Worm (Caenorhabditis elegans) whole organism, midembryonic: ENCODE measurements around the gene F55B12.10.
A peak's percentile ranks its signal among the peaks of the same experiment; 100 is the strongest.

ENCODE experiments used
- T22C8.4 ChIP-seq: fragments of 200-800 bp; sonication (Bioruptor generic); IDR thresholded peaks from 2 replicates; pipeline ENCODE4 v1.3.6; 2022; ENCODE audit warnings: missing genetic modification characterization, missing compliant biosample characterization
- cog-1 ChIP-seq: sonication (generic microtip); optimal IDR thresholded peaks from 2 replicates; lab custom pipeline; 2016; ENCODE audit warnings: missing genetic modification characterization, missing compliant biosample characterization
- flt-1 ChIP-seq: fragments of 200-800 bp; sonication (Bioruptor generic); IDR thresholded peaks from 2 replicates; pipeline ENCODE4 v1.3.6; 2022; ENCODE audit warnings: missing genetic modification characterization, missing compliant biosample characterization
- klf-2 ChIP-seq: fragments of 200-800 bp; sonication (Bioruptor generic); conservative IDR thresholded peaks from 2 replicates; pipeline ENCODE4 v1.3.6; 2022; ENCODE audit warnings: missing genetic modification reagents, missing genetic modification characterization, missing compliant biosample characterization
- med-1 ChIP-seq: sonication (generic microtip); optimal IDR thresholded peaks from 2 replicates; lab custom pipeline; 2017; ENCODE audit warnings: missing genetic modification characterization, mild to moderate bottlenecking, missing compliant biosample characterization, antibody characterized with exemption, missing genetic modification reagents; ENCODE audit not compliant: insufficient read depth
- ref-1 ChIP-seq: fragments of 200-800 bp; sonication (Bioruptor generic); conservative IDR thresholded peaks from 2 replicates; pipeline ENCODE4 v1.3.6; 2022; ENCODE audit warnings: missing genetic modification reagents, missing genetic modification characterization, missing compliant biosample characterization
- tab-1 ChIP-seq: fragments of 200-800 bp; sonication (Bioruptor generic); IDR thresholded peaks from 2 replicates; pipeline ENCODE4 v1.3.6; 2022; ENCODE audit warnings: missing genetic modification characterization, missing compliant biosample characterization
- ztf-23 ChIP-seq: fragments of 200-800 bp; sonication (Bioruptor generic); IDR thresholded peaks from 2 replicates; pipeline ENCODE4 v1.3.6; 2022; ENCODE audit warnings: missing genetic modification reagents, missing genetic modification characterization, missing compliant biosample characterization
- ztf-29 ChIP-seq: fragments of 200-800 bp; sonication (Bioruptor generic); IDR thresholded peaks from 2 replicates; pipeline ENCODE4 v1.3.6; 2022; ENCODE audit warnings: missing genetic modification reagents, missing genetic modification characterization, missing compliant biosample characterization

F55B12.10 gene

DNA sequence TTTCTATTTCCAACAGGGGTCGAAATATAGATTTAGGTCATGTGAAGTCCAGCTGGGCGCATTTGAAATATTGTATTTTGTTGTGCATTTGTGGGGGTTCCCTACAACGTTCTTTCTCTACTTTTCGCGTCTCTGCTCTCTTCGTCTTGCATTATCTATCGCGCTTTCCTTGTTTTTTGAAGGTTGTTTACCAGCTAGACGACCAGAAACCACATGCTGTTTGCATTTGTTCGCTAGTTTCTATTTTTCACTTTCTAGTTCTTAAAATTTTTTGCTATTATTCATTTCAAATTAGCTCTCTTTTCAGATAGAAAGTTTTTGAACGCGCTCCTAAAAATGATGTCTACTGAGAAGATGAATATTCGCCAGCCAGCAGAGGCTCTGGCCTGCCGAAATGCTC is at the start of gene F55B12.10:
TSS of gene F55B12.10 (plus strand) at position 301 of the 400 bp plus-strand sequence.
- TF ChIP-seq ztf-29 (no peak), T22C8.4 (no peak), klf-2 (GFP tag; lab: Robert Waterston, UW) (no peak), flt-1 (GFP tag; lab: Robert Waterston, UW) (no peak), tab-1 (no peak), ref-1 (no peak)

DNA sequence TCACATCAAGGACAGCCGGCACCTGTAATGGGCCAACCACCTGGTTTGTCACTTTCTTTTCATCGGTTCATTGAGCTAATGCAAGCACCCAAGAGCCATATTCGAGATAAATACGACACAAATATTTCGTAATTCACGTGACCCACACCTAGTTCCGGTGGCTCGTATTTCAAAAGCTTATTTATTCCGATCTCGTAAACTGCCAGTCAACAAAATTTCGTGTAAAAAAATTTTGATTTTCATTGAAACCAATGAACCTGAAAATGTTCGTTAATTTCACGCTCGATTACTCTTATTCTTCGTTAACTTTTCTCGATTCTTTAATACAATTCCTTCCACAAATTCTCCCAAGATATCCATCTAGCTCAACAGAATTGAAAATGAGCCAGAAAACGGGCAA is 49.4 kb upstream of the F55B12.10 start:
- TF ChIP-seq med-1 (GFP tag; lab: Kevin White, UChicago) (no peak), cog-1 (tag; lab: Kevin White, UChicago) (no peak), tab-1 (no peak), T22C8.4 (no peak), ztf-29 (no peak), flt-1 (GFP tag; lab: Robert Waterston, UW) (no peak), ref-1 (no peak), klf-2 (GFP tag; lab: Robert Waterston, UW) (no peak), ztf-23 (no peak)

DNA sequence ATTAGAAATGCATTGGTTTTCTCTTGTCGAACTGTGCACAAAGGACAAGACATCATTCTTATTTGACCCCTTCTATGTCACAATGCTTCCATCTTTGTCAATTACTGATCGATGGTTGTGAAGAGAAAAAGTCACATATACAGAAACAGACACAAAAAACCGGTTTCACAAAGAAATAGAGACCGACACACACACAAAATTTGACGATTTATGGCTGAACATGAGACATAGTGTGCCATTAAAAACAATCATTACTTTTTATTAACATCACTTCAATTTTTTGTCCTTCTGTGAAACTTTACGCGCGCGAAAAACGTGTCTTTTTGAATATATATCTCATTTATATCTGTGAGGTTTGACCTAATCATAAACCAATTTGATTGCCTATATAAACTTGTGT is 49.0 kb upstream of the F55B12.10 start:
- TF ChIP-seq med-1 (GFP tag; lab: Kevin White, UChicago) (no peak), tab-1 (no peak), ztf-23 (no peak), T22C8.4 (no peak), klf-2 (GFP tag; lab: Robert Waterston, UW) (no peak), cog-1 (tag; lab: Kevin White, UChicago) (no peak), ref-1 (no peak), flt-1 (GFP tag; lab: Robert Waterston, UW) (no peak), ztf-29 (no peak)

DNA sequence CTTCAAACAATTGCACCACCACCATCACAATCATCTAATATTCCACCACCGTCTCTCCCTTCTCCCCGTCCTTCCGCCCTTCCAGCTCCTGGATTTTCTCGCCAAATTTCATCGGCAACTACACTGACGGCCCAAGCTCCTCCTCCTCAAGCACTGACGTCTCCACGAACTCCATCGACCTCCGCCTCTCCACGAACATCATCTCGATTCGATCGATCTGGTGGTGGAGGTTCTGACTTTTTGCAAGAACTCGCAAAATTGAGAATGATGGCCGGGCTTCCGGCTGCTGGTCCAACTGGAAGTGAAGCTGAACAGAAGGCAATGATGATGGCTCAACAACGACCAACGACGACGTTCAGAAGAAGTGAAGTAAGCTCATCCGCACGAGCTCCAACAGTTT is 45.5 kb upstream of the F55B12.10 start:
- TF ChIP-seq T22C8.4 (no peak), med-1 (GFP tag; lab: Kevin White, UChicago) (no peak), tab-1 (no peak), cog-1 (tag; lab: Kevin White, UChicago) (no peak), klf-2 (GFP tag; lab: Robert Waterston, UW) (no peak), ztf-29 (no peak), ztf-23 (no peak), ref-1 (no peak), flt-1 (GFP tag; lab: Robert Waterston, UW) (no peak)

DNA sequence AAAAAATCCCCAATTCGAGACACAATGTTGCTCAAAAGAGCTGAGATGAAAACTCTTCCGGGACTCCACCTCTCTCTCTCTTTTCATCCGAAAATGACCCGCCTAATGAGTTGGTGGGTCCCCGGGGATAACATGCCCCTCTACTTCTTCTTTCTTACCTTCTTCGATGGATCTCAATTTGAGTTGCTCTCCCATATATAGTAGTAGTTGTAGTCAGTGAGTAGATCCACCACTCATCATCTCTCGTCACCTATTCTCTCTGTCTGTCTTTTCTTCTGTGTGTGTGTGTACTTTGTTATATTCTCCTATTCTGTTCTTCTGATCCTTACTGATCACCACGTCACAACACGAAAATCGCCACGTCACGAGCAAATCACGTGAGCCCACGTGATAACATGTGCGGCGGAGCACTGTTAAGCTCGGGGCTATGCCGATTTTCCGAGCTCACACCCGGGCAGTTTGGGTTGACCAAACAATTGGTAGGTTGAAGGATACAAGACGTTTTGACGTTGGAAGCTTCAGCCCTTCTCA is 43.2 kb upstream of the F55B12.10 start, which contains the start of gene twk-32:
TSS of gene twk-32 (plus strand) at position 396 of the 531 bp plus-strand sequence.
- TF ChIP-seq ztf-23: no peak
- TF ChIP-seq cog-1 (tag; lab: Kevin White, UChicago): no peak
- TF ChIP-seq T22C8.4: no peak
- no peak for TF ChIP-seq tab-1
- no peak for TF ChIP-seq flt-1 (GFP tag; lab: Robert Waterston, UW)
- TF ChIP-seq med-1 (GFP tag; lab: Kevin White, UChicago): no peak
- no peak for TF ChIP-seq ref-1

DNA sequence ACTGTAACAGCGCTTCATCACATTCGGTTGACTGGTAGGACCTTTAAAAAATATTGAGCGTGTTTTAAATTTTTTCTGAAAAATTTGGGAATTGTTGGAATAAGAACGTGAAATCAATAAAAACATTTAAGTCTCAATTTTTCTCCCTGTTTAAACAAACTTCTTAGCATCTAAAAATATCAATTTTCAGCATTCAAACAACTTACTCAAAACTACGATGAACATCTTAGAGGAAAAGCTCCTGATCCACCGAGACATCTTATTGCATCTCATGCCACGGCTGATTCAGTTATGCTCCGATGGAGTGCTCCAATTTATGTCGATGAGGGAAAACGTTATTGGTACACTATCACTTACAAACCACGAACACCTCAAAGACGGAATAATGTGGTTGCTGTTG is 40.3 kb upstream of the F55B12.10 start:
- TF ChIP-seq med-1 (GFP tag; lab: Kevin White, UChicago) (no peak), ztf-29 (no peak), flt-1 (GFP tag; lab: Robert Waterston, UW) (no peak), tab-1 (no peak), klf-2 (GFP tag; lab: Robert Waterston, UW) (no peak), ref-1 (no peak), cog-1 (tag; lab: Kevin White, UChicago) (no peak), T22C8.4 (no peak), ztf-23 (no peak)

DNA sequence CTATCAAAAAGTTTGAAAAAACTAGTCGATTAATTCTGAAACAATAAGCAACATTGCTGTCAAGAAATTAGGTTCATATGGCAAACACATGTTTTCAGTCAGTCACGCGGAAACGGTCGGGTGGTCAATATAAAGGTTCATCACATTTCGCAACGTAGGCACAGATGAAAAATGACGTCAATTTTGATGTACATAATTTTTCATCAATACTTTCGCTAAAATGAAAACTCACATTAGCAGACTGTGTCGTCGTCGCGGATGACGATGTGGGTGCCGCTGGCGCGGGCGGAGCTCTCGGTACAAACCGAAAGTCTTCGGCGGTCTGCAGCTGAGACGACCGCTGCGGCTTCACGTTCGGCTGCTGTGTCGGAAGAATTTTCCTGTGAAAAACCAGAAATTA is 35.6 kb upstream of the F55B12.10 start, which contains the start of gene swan-2:
TSS of gene swan-2 (minus strand) at position 380 of the 400 bp plus-strand sequence.
- TF ChIP-seq ztf-29 (no peak), ref-1 (no peak), klf-2 (GFP tag; lab: Robert Waterston, UW) (no peak), T22C8.4 (no peak), tab-1 (no peak), ztf-23 (no peak), med-1 (GFP tag; lab: Kevin White, UChicago) (no peak), cog-1 (tag; lab: Kevin White, UChicago) (no peak), flt-1 (GFP tag; lab: Robert Waterston, UW) (no peak)

DNA sequence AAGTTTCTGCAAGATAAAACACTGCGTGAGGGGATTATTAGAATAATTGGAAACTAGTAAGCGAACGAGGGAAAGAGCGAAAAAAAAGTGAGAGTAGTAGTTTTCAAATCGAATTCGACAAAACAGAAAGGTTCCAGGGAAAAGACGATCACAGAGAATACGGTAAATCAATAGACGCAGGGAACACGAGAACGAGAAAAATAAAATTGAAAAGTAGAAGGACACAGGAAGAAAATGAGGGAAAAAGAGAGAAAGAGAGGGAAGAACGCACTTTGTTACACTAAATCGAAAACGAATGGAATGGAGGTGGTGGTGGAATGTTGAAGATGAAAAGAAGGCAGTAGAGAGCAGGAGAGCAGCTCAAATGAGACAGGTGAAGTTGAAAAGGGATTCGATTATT is 32.3 kb upstream of the F55B12.10 start, which contains the start of gene swan-1:
TSS of gene swan-1 (minus strand) at position 6 of the 400 bp plus-strand sequence.
- TF ChIP-seq ztf-29: no peak
- TF ChIP-seq ref-1: no peak

DNA sequence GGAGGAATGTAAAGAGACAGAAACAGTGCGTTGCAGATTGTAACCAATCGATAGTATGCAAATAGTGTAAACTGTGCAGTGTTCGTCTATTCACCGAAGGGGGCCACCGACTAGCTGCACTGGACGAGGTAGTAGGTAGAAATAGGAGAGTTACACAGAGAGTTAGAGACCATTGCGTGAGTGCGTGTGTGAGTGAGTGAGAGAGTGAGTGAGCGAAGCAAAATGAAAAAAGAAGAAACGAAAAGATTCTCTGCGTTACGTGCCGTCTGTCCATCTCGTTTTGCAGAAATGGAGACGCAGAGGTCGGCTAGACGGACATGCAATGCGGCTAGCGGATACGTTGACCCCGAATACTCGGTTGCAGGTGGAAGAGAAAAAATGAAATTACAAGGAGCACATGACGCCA is 31.1 kb upstream of the F55B12.10 start:
- TF ChIP-seq ref-1: no peak
- TF ChIP-seq tab-1: no peak
- peak; percentile 59; the same call in 1 of the 2 replicates for TF ChIP-seq T22C8.4
- TF ChIP-seq cog-1 (tag; lab: Kevin White, UChicago): peak; percentile 63
- 0 out of 2 replicates have a peak, but pooled peaks have one; percentile 65 for TF ChIP-seq flt-1 (GFP tag; lab: Robert Waterston, UW)

DNA sequence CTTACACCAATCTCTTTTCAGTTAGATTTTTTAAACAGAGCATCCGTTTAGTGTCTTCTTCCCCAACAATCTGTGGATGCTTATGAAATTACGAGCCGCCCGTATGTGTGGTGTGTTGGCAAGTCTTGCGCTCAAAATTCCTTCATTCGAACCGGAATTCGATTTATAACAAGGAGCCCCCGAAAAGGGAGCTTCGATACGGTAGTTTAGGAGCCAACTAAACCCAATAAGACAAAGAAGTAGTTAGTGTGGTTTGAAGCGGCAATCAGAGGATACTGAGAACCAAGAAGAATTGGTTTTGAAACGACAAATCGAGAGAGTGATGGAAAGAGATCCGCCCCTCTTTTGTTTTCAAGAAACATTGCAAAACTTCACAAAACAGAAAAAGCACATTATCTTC is 27.2 kb upstream of the F55B12.10 start:
- TF ChIP-seq med-1 (GFP tag; lab: Kevin White, UChicago) (no peak), ref-1 (no peak), flt-1 (GFP tag; lab: Robert Waterston, UW) (no peak), ztf-29 (no peak), tab-1 (no peak), klf-2 (GFP tag; lab: Robert Waterston, UW) (no peak), cog-1 (tag; lab: Kevin White, UChicago) (no peak), T22C8.4 (no peak)

DNA sequence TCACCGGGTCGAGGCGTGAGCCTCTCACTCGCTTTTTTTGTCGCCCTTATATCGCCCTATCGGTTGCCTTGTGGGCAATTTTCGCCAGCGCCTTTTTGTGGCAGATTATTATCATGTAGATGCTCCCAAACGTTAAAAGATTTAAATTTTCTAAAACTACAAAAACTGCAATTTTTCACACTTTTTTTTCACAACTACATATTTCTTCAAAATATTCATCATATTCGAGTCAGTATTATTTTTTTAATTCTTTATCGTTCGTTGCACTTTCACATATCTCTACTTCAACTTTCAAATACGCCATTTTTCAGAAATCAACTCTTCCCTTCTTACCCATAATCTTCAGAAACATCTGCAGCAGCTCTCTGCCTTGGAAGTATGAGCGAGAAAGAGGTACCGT is 26.6 kb upstream of the F55B12.10 start, which contains the start of gene ceh-24:
TSS of gene ceh-24 (plus strand) at position 301 of the 400 bp plus-strand sequence.
- TF ChIP-seq klf-2 (GFP tag; lab: Robert Waterston, UW) (no peak), T22C8.4 (no peak), tab-1 (no peak), ref-1 (no peak), cog-1 (tag; lab: Kevin White, UChicago) (no peak)
